Fruit fly (Drosophila melanogaster) Kc167 (cell line): Measurements from ENCODE around the gene CG7564.

Experiments
- Myc ChIP-seq: fragments of >200 bp; optimal IDR thresholded peaks from 2 replicates; lab custom pipeline; 2017; ENCODE audit warnings: missing external identifiers
- Sin3A ChIP-seq: fragments of >200 bp; optimal IDR thresholded peaks from 2 replicates; lab custom pipeline; 2018; ENCODE audit warnings: missing external identifiers
- h ChIP-seq: fragments of >200 bp; optimal IDR thresholded peaks from 3 replicates; lab custom pipeline; 2018; ENCODE audit warnings: missing external identifiers
- insv ChIP-seq: fragments of >200 bp; optimal IDR thresholded peaks from 3 replicates; lab custom pipeline; 2018; ENCODE audit warnings: missing external identifiers
- psq ChIP-seq: fragments of >200 bp; optimal IDR thresholded peaks from 2 replicates; lab custom pipeline; 2017; ENCODE audit warnings: missing external identifiers
- ttk ChIP-seq: sonication (Bioruptor generic); optimal IDR thresholded peaks from 2 replicates; lab custom pipeline; 2017; ENCODE audit warnings: missing external identifiers

dm6 chr3L:17474711-17475451, 39.2 kb upstream of the CG7564 start, which contains the start of the genes UQCR-Q and CG46525:
- TF ChIP-seq insv: no peak
- TF ChIP-seq psq: no peak
- no peak for TF ChIP-seq Sin3A (lab: Kevin White, UChicago)
- no peak for TF ChIP-seq Myc (lab: Kevin White, UChicago)
- TF ChIP-seq h: no peak
- no peak for TF ChIP-seq ttk (lab: Kevin White, UChicago)
